Fruit fly (Drosophila melanogaster) whole organism, embryonic: Measurements from ENCODE around the gene CG43293.

Experiments
- Ada2b ChIP-seq: fragments of 200-800 bp; sonication (Bioruptor generic); IDR thresholded peaks from 2 replicates; pipeline ENCODE4 v1.3.6; 2022; ENCODE audit warnings: missing biosample characterization, missing genetic modification characterization
- Adf1 ChIP-seq: fragments of 200-800 bp; sonication (Bioruptor generic); IDR thresholded peaks from 2 replicates; pipeline ENCODE4 v1.3.6; 2022; ENCODE audit warnings: missing biosample characterization, missing genetic modification characterization
- Atf6 ChIP-seq: fragments of 200-800 bp; sonication (Bioruptor generic); IDR thresholded peaks from 2 replicates; pipeline ENCODE4 v1.3.6; 2022; ENCODE audit warnings: missing biosample characterization, missing genetic modification characterization
- BEAF-32 ChIP-seq: fragments of 200-800 bp; sonication (Bioruptor generic); optimal IDR thresholded peaks from 3 replicates; lab custom pipeline; 2017; ENCODE audit warnings: missing biosample characterization, missing genetic modification characterization, mild to moderate bottlenecking, moderate library complexity, missing genetic modification reagents
- CG2678 ChIP-seq: fragments of 200-800 bp; sonication (Bioruptor generic); optimal IDR thresholded peaks from 3 replicates; lab custom pipeline; 2019; ENCODE audit warnings: missing biosample characterization, mild to moderate bottlenecking, missing genetic modification characterization, moderate library complexity
- CG33213 ChIP-seq: fragments of 200-800 bp; sonication (Bioruptor generic); optimal IDR thresholded peaks from 3 replicates; lab custom pipeline; 2016; ENCODE audit warnings: missing biosample characterization, missing genetic modification characterization
- CG4424 ChIP-seq: fragments of 200-800 bp; sonication (Bioruptor generic); optimal IDR thresholded peaks from 3 replicates; lab custom pipeline; 2016; ENCODE audit warnings: missing biosample characterization, missing genetic modification characterization
- CG8765 ChIP-seq: fragments of 200-800 bp; sonication (Bioruptor generic); IDR thresholded peaks from 2 replicates; pipeline ENCODE4 v1.3.6; 2022; ENCODE audit warnings: missing biosample characterization, missing genetic modification characterization
- E2f1 ChIP-seq: fragments of 200-800 bp; sonication (Bioruptor generic); IDR thresholded peaks from 2 replicates; pipeline ENCODE4 v1.3.6; 2022; ENCODE audit warnings: missing biosample characterization, missing genetic modification characterization
- ase ChIP-seq: fragments of 200-800 bp; sonication (Bioruptor generic); IDR thresholded peaks from 3 replicates; pipeline ENCODE4 v1.3.6; 2022; ENCODE audit warnings: missing biosample characterization, missing genetic modification characterization
- ash1 ChIP-seq: fragments of 200-800 bp; sonication (Bioruptor generic); optimal IDR thresholded peaks from 2 replicates; lab custom pipeline; 2018; ENCODE audit warnings: missing biosample characterization, mild to moderate bottlenecking, missing genetic modification characterization
- bcd ChIP-seq: fragments of 200-800 bp; sonication (Bioruptor generic); optimal IDR thresholded peaks from 2 replicates; lab custom pipeline; 2017; ENCODE audit warnings: missing biosample characterization, mild to moderate bottlenecking, missing genetic modification characterization
- dpn ChIP-seq, 2 experiments: fragments of 200-800 bp; sonication (Bioruptor generic); optimal IDR thresholded peaks; 3 replicates each; lab custom pipeline; 2016; ENCODE audit warnings: missing biosample characterization in 2 of 2, missing genetic modification characterization in 2 of 2
- exex ChIP-seq: fragments of 200-800 bp; sonication (Bioruptor generic); optimal IDR thresholded peaks from 4 replicates; lab custom pipeline; 2018; ENCODE audit warnings: missing biosample characterization, mild to moderate bottlenecking, missing genetic modification characterization, moderate library complexity
- grau ChIP-seq: fragments of 200-800 bp; optimal IDR thresholded peaks from 3 replicates; lab custom pipeline; 2019; ENCODE audit warnings: missing biosample characterization, mild to moderate bottlenecking, missing genetic modification characterization, moderate library complexity
- grn ChIP-seq: fragments of 200-800 bp; sonication (Bioruptor generic); optimal IDR thresholded peaks from 3 replicates; lab custom pipeline; 2017; ENCODE audit warnings: missing biosample characterization, missing genetic modification characterization
- mirr ChIP-seq: fragments of 200-800 bp; sonication (Bioruptor generic); optimal IDR thresholded peaks from 3 replicates; lab custom pipeline; 2018; ENCODE audit warnings: missing biosample characterization, mild to moderate bottlenecking, missing genetic modification characterization
- pita ChIP-seq: fragments of 200-800 bp; sonication (Bioruptor generic); optimal IDR thresholded peaks from 2 replicates; lab custom pipeline; 2017; ENCODE audit warnings: missing biosample characterization, mild to moderate bottlenecking, missing genetic modification characterization
- row ChIP-seq: fragments of 200-800 bp; sonication (Bioruptor generic); IDR thresholded peaks from 3 replicates; pipeline ENCODE4 v1.3.6; 2022; ENCODE audit warnings: missing biosample characterization, missing genetic modification characterization
- stwl ChIP-seq: fragments of 200-800 bp; sonication (Bioruptor generic); optimal IDR thresholded peaks from 3 replicates; lab custom pipeline; 2018; ENCODE audit warnings: missing biosample characterization, mild to moderate bottlenecking, missing genetic modification characterization, moderate library complexity
- zen2 ChIP-seq: fragments of 200-800 bp; sonication (Bioruptor generic); IDR thresholded peaks from 3 replicates; pipeline ENCODE4 v1.3.6; 2022; ENCODE audit warnings: missing biosample characterization, missing genetic modification characterization; ENCODE audit not compliant: partially characterized antibody

The CG43293 gene

dm6 chr3L:6233281-6233680 lies 48.3 kb downstream of the CG43293 start, which contains the start of gene BG642312:
TSS of gene BG642312 (minus strand) at chr3L:6233381.
- no peak for TF ChIP-seq ase (GFP tag; lab: Robert Waterston, UW)
- TF ChIP-seq bcd (GFP tag; lab: Kevin White, UChicago): no peak
- no peak for TF ChIP-seq CG4424 (GFP tag; lab: Kevin White, UChicago)
- TF ChIP-seq dpn (GFP tag; optimal IDR thresholded peaks at IDR 0.05; lab: Kevin White, UChicago): no peak
- no peak for TF ChIP-seq E2f1 (GFP tag; lab: Robert Waterston, UW)
- no peak for TF ChIP-seq Ada2b
- no peak for TF ChIP-seq row (GFP tag; lab: Robert Waterston, UW)

DNA sequence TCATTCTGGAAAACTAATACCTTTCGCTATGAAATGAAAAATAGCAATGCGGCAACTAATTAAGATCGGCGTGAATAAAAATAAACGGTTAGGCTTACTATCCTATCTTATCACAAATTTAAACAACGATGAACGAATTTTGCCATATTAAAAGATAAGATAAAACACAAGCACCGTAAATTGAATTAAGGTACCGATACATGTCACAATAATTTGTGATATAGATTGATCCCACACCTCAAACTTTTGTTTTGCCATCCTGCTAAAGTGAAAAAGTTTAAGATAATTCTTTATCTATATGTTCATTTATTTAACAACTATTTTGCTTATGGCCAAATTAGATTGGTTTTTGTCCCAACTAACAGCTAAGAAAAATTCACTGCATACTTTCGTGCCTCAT lies 49.0 kb downstream of the CG43293 start, which contains the start of gene CG42714:
Gene CG42714, minus strand, starts transcription at position 22 of the 400 bp plus-strand sequence.
- TF ChIP-seq grau (no peak), BEAF-32 (GFP tag; lab: Kevin White, UChicago) (no peak), CG33213 (GFP tag; lab: Kevin White, UChicago) (no peak), grn (peak; percentile 44), stwl (tag; lab: Kevin White, UChicago) (peak; percentile 27), CG8765 (GFP tag; lab: Robert Waterston, UW) (no peak), Adf1 (no peak), CG2678 (tag; lab: Kevin White, UChicago) (no peak), Atf6 (no peak), ash1 (no peak), exex (tag; lab: Kevin White, UChicago) (peak; percentile 84), zen2 (no peak), pita (GFP tag; lab: Kevin White, UChicago) (peak; percentile 3), mirr (GFP tag; lab: Kevin White, UChicago) (peak; percentile 95)
